Worm (Caenorhabditis elegans) whole organism, mixed stage, embryonic: ENCODE measurements around the gene srz-69.

ENCODE experiments used
- ces-1 ChIP-seq: fragments of 150-350 bp; optimal IDR thresholded peaks from 2 replicates; lab custom pipeline; 2014; ENCODE audit warnings: missing biosample characterization, missing genetic modification reagents, missing genetic modification characterization
- elt-1 ChIP-seq: sonication (generic microtip); optimal IDR thresholded peaks from 2 replicates; lab custom pipeline; 2017; ENCODE audit warnings: missing genetic modification characterization, mild to moderate bottlenecking, missing compliant biosample characterization, antibody characterized with exemption, moderate library complexity, borderline replicate concordance; ENCODE audit not compliant: insufficient read depth
- elt-3 ChIP-seq: fragments of 150-350 bp; optimal IDR thresholded peaks from 2 replicates; lab custom pipeline; 2014; ENCODE audit warnings: missing biosample characterization, missing genetic modification characterization
- hlh-1 ChIP-seq: fragments of 150-350 bp; optimal IDR thresholded peaks from 2 replicates; lab custom pipeline; 2014; ENCODE audit warnings: missing biosample characterization, missing genetic modification reagents, missing genetic modification characterization
- lin-32 ChIP-seq: fragments of 200-800 bp; sonication (Bioruptor generic); optimal IDR thresholded peaks from 2 replicates; lab custom pipeline; 2018; ENCODE audit warnings: mild to moderate bottlenecking, missing genetic modification characterization, missing compliant biosample characterization
- lsy-2 ChIP-seq: fragments of 150-350 bp; optimal IDR thresholded peaks from 2 replicates; lab custom pipeline; 2014; ENCODE audit warnings: missing biosample characterization, missing genetic modification characterization
- mep-1 ChIP-seq: fragments of 150-350 bp; optimal IDR thresholded peaks from 2 replicates; lab custom pipeline; 2017; ENCODE audit warnings: missing biosample characterization, missing genetic modification reagents, missing genetic modification characterization, inconsistent platforms
- mls-2 ChIP-seq: sonication (generic microtip); optimal IDR thresholded peaks from 2 replicates; lab custom pipeline; 2016; ENCODE audit warnings: mild to moderate bottlenecking, missing genetic modification characterization, moderate library complexity, missing compliant biosample characterization
- nhr-28 ChIP-seq: fragments of 150-350 bp; optimal IDR thresholded peaks from 2 replicates; lab custom pipeline; 2014; ENCODE audit warnings: missing biosample characterization, missing genetic modification characterization
- nhr-76 ChIP-seq: sonication (generic microtip); optimal IDR thresholded peaks from 2 replicates; lab custom pipeline; 2017; ENCODE audit warnings: missing biosample characterization, missing genetic modification characterization
- pha-4 ChIP-seq: fragments of 150-350 bp; optimal IDR thresholded peaks from 2 replicates; lab custom pipeline; 2018; ENCODE audit warnings: missing biosample characterization, missing genetic modification reagents, missing genetic modification characterization
- tbx-8 ChIP-seq: fragments of 200-800 bp; sonication (Bioruptor generic); optimal IDR thresholded peaks from 2 replicates; lab custom pipeline; 2018; ENCODE audit warnings: mild to moderate bottlenecking, missing genetic modification characterization, moderate library complexity, missing compliant biosample characterization
- unc-39 ChIP-seq: fragments of 150-350 bp; optimal IDR thresholded peaks from 2 replicates; lab custom pipeline; 2014; ENCODE audit warnings: missing biosample characterization, missing genetic modification characterization
- unc-62 ChIP-seq: fragments of 150-350 bp; optimal IDR thresholded peaks from 2 replicates; lab custom pipeline; 2014; ENCODE audit warnings: missing biosample characterization, missing genetic modification reagents, missing genetic modification characterization

DNA sequence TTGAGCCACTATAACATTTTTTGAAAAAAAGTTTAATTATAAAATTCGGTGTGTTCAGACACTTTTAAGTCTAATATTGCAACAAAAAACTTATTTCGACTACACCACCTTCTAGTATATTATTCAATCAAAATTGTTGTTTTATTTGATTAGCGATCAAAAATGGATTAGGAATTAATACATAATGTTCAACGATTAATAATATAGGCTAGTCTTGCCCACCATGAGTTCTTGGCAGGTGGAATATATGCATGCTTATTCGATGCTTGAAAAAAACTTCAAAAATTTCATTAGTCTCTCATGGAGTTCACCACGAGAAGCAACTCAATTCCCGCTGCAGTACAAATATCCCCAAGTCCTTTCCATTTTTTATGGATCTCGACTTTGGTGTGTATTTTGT, 41.0 kb downstream of the srz-69 start, which contains the start of gene srz-32:
- no peak for TF ChIP-seq unc-62 (GFP tag; lab: Kevin White, UChicago)
- TF ChIP-seq ces-1 (GFP tag; lab: Kevin White, UChicago) = no peak
- TF ChIP-seq lin-32 = no peak
- no peak for TF ChIP-seq mep-1 (tag; lab: Kevin White, UChicago)
- TF ChIP-seq unc-39 (tag; lab: Kevin White, UChicago) = no peak
- no peak for TF ChIP-seq lsy-2
- no peak for TF ChIP-seq mls-2 (tag; lab: Kevin White, UChicago)
- TF ChIP-seq elt-1 (tag; lab: Kevin White, UChicago) = no peak
- TF ChIP-seq nhr-28 (tag; lab: Kevin White, UChicago) = no peak
- no peak for TF ChIP-seq tbx-8 (GFP tag; lab: Kevin White, UChicago)
- no peak for TF ChIP-seq elt-3 (tag; lab: Kevin White, UChicago)
- no peak for TF ChIP-seq hlh-1 (tag; lab: Kevin White, UChicago)
- no peak for TF ChIP-seq nhr-76 (tag; lab: Kevin White, UChicago)
- TF ChIP-seq pha-4 (tag; lab: Kevin White, UChicago) = no peak
